Worm (Caenorhabditis elegans) whole organism, young adult: Measurements from ENCODE around the gene odd-1.

Experiments
- Y95B8A.8 ChIP-seq: fragments of 200-800 bp; sonication (Bioruptor generic); IDR thresholded peaks from 2 replicates; pipeline ENCODE4 v1.3.6; 2022; ENCODE audit warnings: missing genetic modification reagents, missing genetic modification characterization, missing compliant biosample characterization
- attf-5 ChIP-seq: fragments of 200-800 bp; sonication (Bioruptor generic); optimal IDR thresholded peaks from 2 replicates; lab custom pipeline; 2018; ENCODE audit warnings: mild to moderate bottlenecking, missing genetic modification characterization, missing compliant biosample characterization
- attf-6 ChIP-seq: fragments of 200-800 bp; sonication (Bioruptor generic); IDR thresholded peaks from 2 replicates; pipeline ENCODE4 v1.3.6; 2022; ENCODE audit warnings: missing genetic modification reagents, missing genetic modification characterization, missing compliant biosample characterization
- bed-1 ChIP-seq: fragments of 200-800 bp; sonication (Bioruptor generic); IDR thresholded peaks from 2 replicates; pipeline ENCODE4 v1.3.6; 2022; ENCODE audit warnings: missing genetic modification reagents, missing genetic modification characterization, missing compliant biosample characterization
- lsy-27 ChIP-seq: sonication (generic microtip); optimal IDR thresholded peaks from 2 replicates; lab custom pipeline; 2017; ENCODE audit warnings: missing genetic modification characterization, mild to moderate bottlenecking, missing compliant biosample characterization, antibody characterized with exemption, missing genotype, borderline replicate concordance; ENCODE audit not compliant: insufficient read depth
- madf-3 ChIP-seq: fragments of 200-800 bp; sonication (Bioruptor generic); IDR thresholded peaks from 2 replicates; pipeline ENCODE4 v1.3.6; 2022; ENCODE audit warnings: missing genetic modification reagents, missing genetic modification characterization, missing compliant biosample characterization

ce11 chrIII:7096481-7096880 is 11.6 kb upstream of the odd-1 start:
- no peak for TF ChIP-seq attf-5 (GFP tag; lab: Kevin White, UChicago)
- TF ChIP-seq madf-3, result no peak
- TF ChIP-seq bed-1 (GFP tag; lab: Robert Waterston, UW), result no peak
- no peak for TF ChIP-seq lsy-27
- no peak for TF ChIP-seq Y95B8A.8 (GFP tag; lab: Robert Waterston, UW)
- no peak for TF ChIP-seq attf-6
